Worm (Caenorhabditis elegans) whole organism, L1 larva: Measurements from ENCODE around the gene C40H1.7.

Experiments
- C04F5.9 ChIP-seq: sonication (generic microtip); optimal IDR thresholded peaks from 2 replicates; lab custom pipeline; 2016; ENCODE audit warnings: missing genetic modification characterization, missing compliant biosample characterization
- C34B4.2 ChIP-seq: sonication (generic microtip); optimal IDR thresholded peaks from 2 replicates; lab custom pipeline; 2017; ENCODE audit warnings: mild to moderate bottlenecking, missing genetic modification characterization, missing compliant biosample characterization
- aha-1 ChIP-seq: fragments of 150-350 bp; optimal IDR thresholded peaks from 2 replicates; lab custom pipeline; 2014; ENCODE audit warnings: missing biosample characterization, missing genetic modification characterization
- ama-1 ChIP-seq: fragments of 150-350 bp; optimal IDR thresholded peaks from 2 replicates; lab custom pipeline; 2014
- ceh-88 ChIP-seq: fragments of 200-800 bp; sonication (Bioruptor generic); IDR thresholded peaks from 2 replicates; pipeline ENCODE4 v1.3.6; 2022; ENCODE audit warnings: missing genetic modification characterization, missing compliant biosample characterization
- ces-1 ChIP-seq: fragments of 150-350 bp; optimal IDR thresholded peaks from 2 replicates; lab custom pipeline; 2014; ENCODE audit warnings: missing biosample characterization, missing genetic modification reagents, missing genetic modification characterization
- efl-1 ChIP-seq, 4 experiments: fragments of 150-350 bp; optimal IDR thresholded peaks in 3 of 4; peaks in 1 of 4; 1 replicate in 1 of 4; 2 replicates in 3 of 4; lab custom pipeline; 2014; ENCODE audit warnings: missing biosample characterization in 2 of 4, missing genetic modification characterization in 2 of 4, missing genetic modification reagents in 2 of 4
- efl-3 ChIP-seq: fragments of 200-800 bp; sonication (Bioruptor generic); optimal IDR thresholded peaks from 2 replicates; lab custom pipeline; 2018; ENCODE audit warnings: mild to moderate bottlenecking, missing genetic modification characterization, missing compliant biosample characterization
- egl-13 ChIP-seq: sonication (generic microtip); optimal IDR thresholded peaks from 2 replicates; lab custom pipeline; 2016; ENCODE audit warnings: missing genotype, missing genetic modification reagents, missing genetic modification characterization, missing compliant biosample characterization
- elt-2 ChIP-seq: sonication (generic microtip); optimal IDR thresholded peaks from 2 replicates; lab custom pipeline; 2016; ENCODE audit warnings: missing genetic modification characterization, mild to moderate bottlenecking, inconsistent platforms, missing compliant biosample characterization, missing genetic modification reagents
- fkh-4 ChIP-seq: sonication (generic microtip); optimal IDR thresholded peaks from 2 replicates; lab custom pipeline; 2016; ENCODE audit warnings: missing compliant biosample characterization, missing genetic modification characterization, borderline replicate concordance
- fos-1 ChIP-seq: fragments of 150-350 bp; optimal IDR thresholded peaks from 2 replicates; lab custom pipeline; 2014; ENCODE audit warnings: missing biosample characterization, missing genetic modification characterization
- grh-1 ChIP-seq: fragments of 200-800 bp; sonication (Bioruptor generic); IDR thresholded peaks from 2 replicates; pipeline ENCODE4 v1.3.6; 2022; ENCODE audit warnings: missing genetic modification reagents, missing genetic modification characterization, missing compliant biosample characterization
- hlh-4 ChIP-seq: sonication (generic microtip); optimal IDR thresholded peaks from 2 replicates; lab custom pipeline; 2016; ENCODE audit warnings: mild to moderate bottlenecking, missing genetic modification characterization, missing compliant biosample characterization
- hpl-2 ChIP-seq: fragments of 150-350 bp; optimal IDR thresholded peaks from 2 replicates; lab custom pipeline; 2014; ENCODE audit warnings: missing biosample characterization, missing genetic modification reagents, missing genetic modification characterization
- lin-13 ChIP-seq: fragments of 150-350 bp; optimal IDR thresholded peaks from 2 replicates; lab custom pipeline; 2014; ENCODE audit warnings: missing biosample characterization, missing genetic modification reagents, missing genetic modification characterization
- lin-14 ChIP-seq: fragments of 200-800 bp; sonication (Bioruptor generic); optimal IDR thresholded peaks from 2 replicates; lab custom pipeline; 2018; ENCODE audit warnings: mild to moderate bottlenecking, missing genetic modification characterization, moderate library complexity, missing compliant biosample characterization
- lin-15B ChIP-seq: fragments of 150-350 bp; sonication (generic microtip); optimal IDR thresholded peaks from 3 replicates; lab custom pipeline; 2014; ENCODE audit warnings: missing biosample characterization, missing genetic modification characterization
- lin-35 ChIP-seq, 2 experiments: fragments of 150-350 bp; optimal IDR thresholded peaks; 2 replicates each; lab custom pipeline; 2014; ENCODE audit warnings: missing biosample characterization in 2 of 2, missing genetic modification characterization in 2 of 2, missing genetic modification reagents in 2 of 2
- lir-3 ChIP-seq: sonication (generic microtip); optimal IDR thresholded peaks from 2 replicates; lab custom pipeline; 2016; ENCODE audit warnings: mild to moderate bottlenecking, missing genetic modification characterization, moderate library complexity, missing compliant biosample characterization; ENCODE audit not compliant: poor library complexity
- mdl-1 ChIP-seq, 2 experiments: fragments of 150-350 bp; optimal IDR thresholded peaks; 2 replicates each; lab custom pipeline; 2014 to 2017; ENCODE audit warnings: missing biosample characterization in 2 of 2, missing genetic modification characterization in 2 of 2, inconsistent platforms in 1 of 2
- mep-1 ChIP-seq: fragments of 150-350 bp; optimal IDR thresholded peaks from 2 replicates; lab custom pipeline; 2014; ENCODE audit warnings: missing biosample characterization, missing genetic modification characterization
- nhr-20 ChIP-seq: sonication (generic microtip); optimal IDR thresholded peaks from 2 replicates; lab custom pipeline; 2016; ENCODE audit warnings: mild to moderate bottlenecking, missing genetic modification characterization, missing compliant biosample characterization
- nhr-71 ChIP-seq: sonication (generic microtip); optimal IDR thresholded peaks from 2 replicates; lab custom pipeline; 2016; ENCODE audit warnings: mild to moderate bottlenecking, missing genetic modification characterization, moderate library complexity, missing compliant biosample characterization
- nhr-85 ChIP-seq: sonication (generic microtip); peaks from one replicate; lab custom pipeline; 2016; ENCODE audit warnings: missing genetic modification characterization, inconsistent platforms, missing compliant biosample characterization
- nhr-90 ChIP-seq: sonication (generic microtip); optimal IDR thresholded peaks from 2 replicates; lab custom pipeline; 2016; ENCODE audit warnings: mild to moderate bottlenecking, missing genetic modification characterization, missing compliant biosample characterization; ENCODE audit not compliant: poor library complexity
- pqm-1 ChIP-seq: sonication (generic microtip); optimal IDR thresholded peaks from 3 replicates; lab custom pipeline; 2017; ENCODE audit warnings: missing biosample characterization, missing genetic modification characterization
- snu-23 ChIP-seq: sonication (generic microtip); optimal IDR thresholded peaks from 2 replicates; lab custom pipeline; 2016; ENCODE audit warnings: missing genetic modification characterization, missing compliant biosample characterization
- unc-30 ChIP-seq: sonication (generic microtip); optimal IDR thresholded peaks from 2 replicates; lab custom pipeline; 2017; ENCODE audit warnings: missing biosample characterization, missing genetic modification characterization
- xbp-1 ChIP-seq: sonication (generic microtip); optimal IDR thresholded peaks from 2 replicates; lab custom pipeline; 2016; ENCODE audit warnings: missing genetic modification characterization, missing compliant biosample characterization
- zip-4 ChIP-seq: fragments of 200-800 bp; sonication (Bioruptor generic); optimal IDR thresholded peaks from 2 replicates; lab custom pipeline; 2018; ENCODE audit warnings: mild to moderate bottlenecking, missing genetic modification characterization, moderate library complexity, missing compliant biosample characterization

The C40H1.7 gene

ce11 chrIII:9322010-9322409 is 2.8 kb upstream of the C40H1.7 start, which contains the start of gene cpb-1:
cpb-1 (plus strand) TSS chrIII:9322310.
- TF ChIP-seq fos-1 (no peak), efl-1 (optimal IDR thresholded peaks at IDR 0.05; lab: Kevin White, UChicago) (peak in 1 of 2 experiments; percentile 19), efl-1 (GFP tag; optimal IDR thresholded peaks at IDR 0.05 in 1 of 2; lab: Kevin White, UChicago) (no peak), mep-1 (tag; lab: Kevin White, UChicago) (no peak)

- TF ChIP-seq mdl-1 (tag; optimal IDR thresholded peaks at IDR 0.05; lab: Kevin White, UChicago) (peak in 1 of 2 experiments; percentile 40), lin-14 (GFP tag; lab: Kevin White, UChicago) (peak; percentile 28), pqm-1 (peak; percentile 46), lin-35 (GFP tag; optimal IDR thresholded peaks at IDR 0.05; lab: Kevin White, UChicago) (peak in 1 of 2 experiments; percentile 46), nhr-90 (tag; lab: Kevin White, UChicago) (peak; percentile 37), C34B4.2 (tag; lab: Kevin White, UChicago) (no peak), elt-2 (tag; lab: Kevin White, UChicago) (peak; percentile 96), egl-13 (tag; lab: Kevin White, UChicago) (peak; percentile 30), nhr-20 (tag; lab: Kevin White, UChicago) (peak; percentile 15), lir-3 (tag; lab: Kevin White, UChicago) (no peak)
These were observed 1.7 kb downstream of the C40H1.7 start for ce11 chrIII:9326528-9326927.

- no peak for TF ChIP-seq hpl-2 (GFP tag; lab: Kevin White, UChicago)
- no peak for TF ChIP-seq elt-2 (tag; lab: Kevin White, UChicago)
- TF ChIP-seq lin-35 (GFP tag; optimal IDR thresholded peaks at IDR 0.05; lab: Kevin White, UChicago): no peak
- TF ChIP-seq xbp-1 (tag; lab: Kevin White, UChicago): no peak
- no peak for TF ChIP-seq lin-15B (tag; lab: Kevin White, UChicago)
These were observed 3.1 kb downstream of the C40H1.7 start for ce11 chrIII:9327910-9328309.

- TF ChIP-seq ces-1 (GFP tag; lab: Kevin White, UChicago) (no peak), nhr-20 (tag; lab: Kevin White, UChicago) (peak; percentile 2), lin-14 (GFP tag; lab: Kevin White, UChicago) (peak; percentile 27), nhr-85 (tag; lab: Kevin White, UChicago) (peak; percentile 22)
These were observed 3.9 kb downstream of the C40H1.7 start for ce11 chrIII:9328732-9329131.

- TF ChIP-seq fkh-4 (tag; lab: Kevin White, UChicago) (no peak), ama-1 (no peak), aha-1 (tag; lab: Kevin White, UChicago) (no peak), nhr-71 (tag; lab: Kevin White, UChicago) (no peak), grh-1 (GFP tag; lab: Robert Waterston, UW) (no peak), hlh-4 (tag; lab: Kevin White, UChicago) (no peak), ces-1 (GFP tag; lab: Kevin White, UChicago) (no peak), efl-3 (GFP tag; lab: Kevin White, UChicago) (no peak)
These were observed 4.4 kb downstream of the C40H1.7 start, which contains the start of gene C40H1.3 for ce11 chrIII:9329266-9329665. C40H1.3 (minus strand) TSS chrIII:9329366.

- no peak for TF ChIP-seq nhr-20 (tag; lab: Kevin White, UChicago)
- TF ChIP-seq zip-4 (GFP tag; lab: Kevin White, UChicago): no peak
- TF ChIP-seq lin-13: no peak
- TF ChIP-seq lir-3 (tag; lab: Kevin White, UChicago): no peak
- TF ChIP-seq unc-30 (tag; lab: Kevin White, UChicago): no peak
- no peak for TF ChIP-seq snu-23 (GFP tag; lab: Kevin White, UChicago)
- TF ChIP-seq C04F5.9 (tag; lab: Kevin White, UChicago): no peak
- TF ChIP-seq ceh-88 (GFP tag; lab: Robert Waterston, UW): no peak
- TF ChIP-seq hpl-2 (GFP tag; lab: Kevin White, UChicago): no peak
- TF ChIP-seq pqm-1: no peak
These were observed 5.1 kb downstream of the C40H1.7 start, which contains the start of gene ttr-5 for ce11 chrIII:9329790-9330366. ttr-5 (plus strand) TSS chrIII:9330316.
